Fruit fly (Drosophila melanogaster): ENCODE results near the gene Enoph.

Gene Enoph

DNA sequence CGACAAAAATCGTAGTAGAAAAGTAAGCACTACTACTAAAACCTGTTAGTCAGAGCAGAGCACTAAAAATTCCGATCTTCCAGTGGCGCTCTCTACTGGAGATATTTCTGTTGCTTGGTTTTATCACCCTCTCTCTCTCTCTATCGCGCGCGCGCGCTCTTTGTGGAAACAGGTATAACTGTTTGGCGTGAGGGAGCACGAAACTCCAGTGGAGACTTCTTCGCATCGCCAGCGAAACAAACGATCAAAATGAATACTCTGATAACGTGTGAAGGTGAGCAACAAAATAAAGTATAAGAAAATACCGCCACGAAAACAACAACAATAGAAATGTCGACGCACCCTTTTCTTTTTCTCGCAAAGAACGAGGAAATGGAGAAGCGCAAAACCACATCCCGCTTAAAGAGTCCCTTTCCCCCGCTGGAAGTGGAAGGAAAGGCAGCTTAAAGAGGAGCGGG is 40.1 kb downstream of the Enoph start:
- no peak for TF ChIP-seq CG17801 (GFP tag; optimal IDR thresholded peaks at IDR 0.05; ENCODE audit: partially characterized antibody)

DNA sequence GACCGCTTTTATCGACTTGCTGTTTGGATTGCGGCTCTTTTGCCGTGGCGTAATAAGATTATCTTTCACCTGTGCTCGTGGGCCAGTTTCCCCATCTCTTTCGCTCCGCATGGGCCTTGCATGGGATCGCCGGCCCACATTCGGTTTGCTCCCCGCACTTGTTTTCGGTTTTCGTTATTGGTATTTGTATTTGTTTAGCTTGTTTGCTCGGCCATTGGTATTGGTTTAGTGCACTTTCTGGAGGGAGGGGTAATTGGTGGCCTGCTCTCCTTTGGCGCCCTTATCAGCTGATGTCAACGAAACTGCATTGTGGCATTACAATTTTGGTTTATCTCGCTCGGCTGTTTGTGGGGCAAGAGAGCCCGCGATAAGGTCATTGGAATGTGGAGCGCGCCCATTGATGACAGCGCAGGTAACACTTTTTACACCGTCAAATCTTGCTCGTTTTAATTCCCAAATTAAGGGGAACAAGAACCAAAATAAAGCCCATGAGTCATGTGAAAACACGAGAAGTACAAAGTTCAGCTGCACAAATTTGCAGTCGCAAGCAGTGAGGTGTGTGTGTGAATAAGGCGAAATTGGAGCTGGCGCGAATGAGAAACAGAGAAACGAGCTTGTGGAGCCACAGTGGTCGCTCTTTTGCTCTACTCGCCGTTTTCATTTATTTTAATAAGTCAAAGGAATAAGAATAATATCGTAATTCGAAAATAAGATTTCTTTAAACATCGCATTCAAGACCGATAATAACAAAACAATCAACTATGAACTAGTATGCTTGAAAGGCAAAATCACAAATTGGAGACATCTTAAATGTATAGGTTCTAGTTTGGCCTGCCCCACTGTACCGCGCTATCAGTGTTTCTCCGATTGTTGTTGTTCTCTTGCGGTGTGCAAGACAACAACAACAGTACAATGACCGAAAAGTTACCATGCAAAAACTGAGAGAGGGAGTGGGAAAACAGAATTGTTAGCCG is 40.9 kb downstream of the Enoph start:
- peak; percentile 93 for TF ChIP-seq CG17801 (GFP tag; optimal IDR thresholded peaks at IDR 0.05; ENCODE audit: partially characterized antibody)

DNA sequence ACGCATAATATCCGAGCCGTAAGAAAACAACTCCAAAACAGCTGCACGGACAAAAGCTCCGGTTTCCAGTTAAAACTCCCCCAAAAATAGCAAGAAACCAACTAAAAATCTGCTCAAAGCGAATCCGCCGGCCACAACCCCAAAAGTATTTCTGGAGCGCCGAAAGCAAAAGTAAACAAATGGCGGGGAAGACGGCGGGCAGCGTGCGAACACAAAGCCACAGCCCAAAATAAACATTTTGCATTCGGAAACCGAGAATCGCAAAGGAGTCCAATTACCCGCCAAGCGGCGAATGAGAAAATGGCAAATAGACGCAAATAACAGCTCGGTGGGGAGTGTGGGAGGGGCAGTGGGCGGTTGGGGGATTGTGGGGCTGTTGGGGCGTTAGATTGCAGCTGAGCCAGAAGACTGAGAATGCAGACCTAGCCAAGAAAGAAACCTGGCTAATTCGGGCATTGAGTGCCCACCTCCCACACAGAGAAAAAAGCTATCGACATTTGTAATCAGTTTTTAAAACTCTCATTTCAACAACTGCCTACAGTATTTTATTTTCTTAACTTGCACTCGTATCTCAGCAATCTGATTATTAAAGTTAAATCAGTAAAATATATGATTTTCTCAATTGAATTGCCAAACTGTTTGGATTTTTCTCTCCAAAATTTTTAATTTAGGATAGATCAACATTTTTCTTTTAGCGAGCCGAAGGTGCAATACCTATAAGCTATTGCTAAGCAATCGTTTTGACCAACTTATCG is 42.1 kb downstream of the Enoph start:
- no peak for TF ChIP-seq CG17801 (GFP tag; optimal IDR thresholded peaks at IDR 0.05; ENCODE audit: partially characterized antibody)

DNA sequence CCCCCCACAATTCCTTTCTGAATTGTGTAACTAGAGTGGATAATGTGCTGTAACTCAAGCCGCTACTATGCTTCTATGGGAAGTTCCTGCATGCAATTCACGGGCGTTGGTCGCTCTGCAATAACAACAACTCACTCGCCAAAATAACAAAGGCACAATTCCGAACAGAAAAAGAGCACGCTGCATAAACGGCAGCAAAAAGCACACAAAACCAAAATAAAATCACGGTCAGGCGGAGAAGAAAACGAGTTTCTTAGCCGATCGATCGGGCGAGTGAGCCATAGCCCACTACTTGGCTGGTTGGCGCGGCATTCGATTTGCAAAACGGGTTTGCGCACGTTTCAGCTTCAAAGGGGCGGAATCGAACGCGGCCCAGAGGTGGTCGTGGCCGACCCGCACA is 43.2 kb downstream of the Enoph start:
- no peak for TF ChIP-seq CG17801 (GFP tag; optimal IDR thresholded peaks at IDR 0.05; ENCODE audit: partially characterized antibody)

DNA sequence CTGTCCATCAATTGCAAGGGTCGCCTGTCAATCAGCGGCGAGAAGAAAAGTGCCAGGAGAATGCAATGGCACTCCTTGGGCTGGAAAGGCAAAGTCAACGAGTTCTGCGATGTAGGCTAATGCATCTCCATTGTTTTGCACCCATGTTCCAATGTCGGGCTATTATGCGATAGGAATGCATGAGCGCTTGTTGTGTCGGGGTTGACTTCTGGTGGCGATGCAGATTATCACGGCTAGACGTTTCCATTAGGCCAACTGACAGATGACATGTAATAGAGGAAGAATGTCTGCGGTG is 43.8 kb downstream of the Enoph start:
- no peak for TF ChIP-seq CG17801 (GFP tag; optimal IDR thresholded peaks at IDR 0.05; ENCODE audit: partially characterized antibody)

DNA sequence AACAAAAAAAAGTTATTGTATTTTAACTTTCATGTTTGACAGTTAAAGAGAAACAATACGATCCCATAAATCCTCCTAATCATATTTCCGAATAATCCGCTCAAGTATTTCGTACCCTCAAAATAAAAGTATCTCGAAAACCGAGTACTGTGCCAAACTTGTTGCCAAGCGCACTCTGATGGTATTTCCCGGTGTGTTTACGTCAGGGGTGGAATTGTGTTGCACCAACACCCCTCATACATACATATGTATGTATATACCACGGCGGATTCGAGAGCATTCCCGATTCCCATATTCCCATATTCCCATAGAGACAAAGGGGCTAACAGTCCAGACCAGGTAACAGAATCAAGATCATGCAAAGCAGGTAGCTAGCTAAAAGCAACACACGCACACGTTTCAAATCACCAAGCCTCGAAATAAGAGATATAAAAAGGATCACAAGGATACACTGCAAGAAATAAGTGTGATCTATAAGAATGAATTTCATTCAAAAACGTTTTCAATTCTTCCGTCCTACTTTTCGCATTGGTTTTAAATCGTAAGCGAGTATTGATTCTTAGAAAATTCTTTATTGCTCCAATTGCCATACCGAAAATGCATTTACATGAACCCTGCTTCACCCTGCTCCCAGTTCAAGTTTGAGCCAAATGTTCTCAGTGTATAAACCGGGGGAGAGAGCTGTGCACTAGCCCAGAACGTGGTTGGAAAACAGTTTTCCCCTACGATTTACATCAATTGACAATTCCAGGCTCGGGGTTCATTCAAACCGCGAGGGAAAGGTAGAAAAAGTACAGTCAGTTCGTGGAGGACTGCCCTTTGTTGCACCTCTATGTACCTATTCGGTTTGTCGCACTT is 44.4 kb downstream of the Enoph start:
- TF ChIP-seq CG17801 (GFP tag; optimal IDR thresholded peaks at IDR 0.05; ENCODE audit: partially characterized antibody): no peak

DNA sequence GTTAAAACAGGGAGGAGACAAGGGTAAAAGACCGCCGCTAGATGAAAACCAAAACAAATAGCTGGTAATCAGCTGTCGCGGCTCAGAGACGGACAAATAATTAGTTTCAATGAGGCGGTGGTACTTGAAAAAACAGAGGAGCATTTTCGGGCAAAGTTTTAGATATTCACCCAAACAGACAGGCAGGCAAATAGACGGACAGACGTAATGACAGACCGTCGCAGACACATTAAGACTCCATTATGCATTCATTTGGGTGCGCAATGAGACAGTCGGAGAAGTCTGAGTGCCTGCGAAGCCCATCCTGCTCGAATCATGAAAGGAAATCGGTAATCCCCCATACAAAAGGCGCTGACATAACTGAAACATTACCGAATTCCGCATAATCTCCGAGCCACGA is 45.1 kb downstream of the Enoph start:
- no peak for TF ChIP-seq CG17801 (GFP tag; optimal IDR thresholded peaks at IDR 0.05; ENCODE audit: partially characterized antibody)

DNA sequence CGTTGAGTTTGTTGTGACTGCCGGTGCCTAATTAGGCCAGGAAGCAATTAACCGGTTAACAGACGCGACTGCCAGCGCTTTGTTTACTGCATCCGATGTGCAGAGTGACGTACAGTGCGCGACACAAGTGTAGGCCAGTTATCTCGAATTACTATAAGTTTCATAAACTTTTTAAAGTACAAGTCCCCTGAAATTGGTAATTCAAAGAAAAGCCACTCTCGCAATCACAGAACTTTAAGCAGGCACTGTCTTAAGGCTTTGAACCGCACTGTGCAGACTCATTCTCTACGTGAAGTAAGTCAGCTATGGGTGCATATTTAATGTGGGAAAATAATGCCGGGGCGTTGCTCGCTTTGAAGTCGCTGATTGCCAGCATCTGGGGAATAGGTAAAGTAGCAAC is 47.0 kb downstream of the Enoph start:
- TF ChIP-seq CG17801 (GFP tag; optimal IDR thresholded peaks at IDR 0.05; ENCODE audit: partially characterized antibody): peak; percentile 57

DNA sequence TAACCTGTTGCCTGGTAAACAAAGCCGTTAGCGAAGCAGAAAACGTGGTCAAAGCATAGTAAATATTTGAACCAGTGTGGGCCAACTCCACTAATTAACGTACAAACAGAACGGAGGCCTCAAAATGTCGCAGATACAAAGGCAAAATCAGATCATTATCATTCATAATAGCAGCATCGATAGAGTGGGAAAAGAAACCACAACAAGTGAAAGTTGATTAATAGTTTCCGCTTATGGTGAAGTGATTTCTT is 48.4 kb downstream of the Enoph start:
- TF ChIP-seq CG17801 (GFP tag; optimal IDR thresholded peaks at IDR 0.05; ENCODE audit: partially characterized antibody): no peak

DNA sequence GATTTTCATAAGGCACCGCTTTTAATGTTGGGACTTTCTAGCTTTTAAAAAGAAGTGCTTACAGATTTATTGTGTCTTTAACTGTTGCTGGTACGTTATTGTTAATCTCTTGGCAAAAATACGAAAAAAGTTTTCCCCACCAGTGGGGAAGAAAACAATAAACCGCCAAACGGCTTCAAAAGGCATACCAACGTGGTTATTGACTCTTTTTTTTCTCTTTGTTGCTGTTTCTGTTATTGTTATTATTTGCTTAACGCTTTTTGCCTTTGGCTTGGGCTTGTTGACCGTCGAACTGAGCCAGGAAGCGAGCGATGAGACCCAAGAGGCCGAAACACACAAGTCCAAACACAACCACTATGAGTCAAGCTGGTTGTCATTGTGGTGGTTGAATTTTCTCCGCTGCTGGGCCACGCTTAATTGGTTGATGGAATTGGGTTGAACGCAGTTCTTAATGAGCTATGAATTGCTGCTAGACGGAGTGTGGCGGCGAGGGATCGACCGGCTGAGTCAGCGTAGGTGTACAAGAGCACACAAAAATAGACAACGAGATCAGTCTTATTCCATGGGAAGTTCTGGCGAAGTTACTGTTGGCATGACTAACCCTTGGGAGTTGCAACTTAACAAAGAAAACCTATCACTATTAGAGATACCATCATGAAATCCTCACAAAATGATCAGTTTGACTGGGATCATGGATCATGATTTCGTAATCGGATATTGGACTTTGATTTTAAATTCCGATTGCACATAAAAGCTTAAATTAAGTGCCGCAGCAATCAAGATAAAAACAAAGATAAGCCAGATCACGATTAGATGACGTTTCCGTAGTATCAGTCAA is 49.0 kb downstream of the Enoph start:
- TF ChIP-seq CG17801 (GFP tag; optimal IDR thresholded peaks at IDR 0.05; ENCODE audit: partially characterized antibody): no peak

All from ovary, adult (tissue).